Fruit fly (Drosophila melanogaster): Measurements from ENCODE around the gene Scr.

DNA sequence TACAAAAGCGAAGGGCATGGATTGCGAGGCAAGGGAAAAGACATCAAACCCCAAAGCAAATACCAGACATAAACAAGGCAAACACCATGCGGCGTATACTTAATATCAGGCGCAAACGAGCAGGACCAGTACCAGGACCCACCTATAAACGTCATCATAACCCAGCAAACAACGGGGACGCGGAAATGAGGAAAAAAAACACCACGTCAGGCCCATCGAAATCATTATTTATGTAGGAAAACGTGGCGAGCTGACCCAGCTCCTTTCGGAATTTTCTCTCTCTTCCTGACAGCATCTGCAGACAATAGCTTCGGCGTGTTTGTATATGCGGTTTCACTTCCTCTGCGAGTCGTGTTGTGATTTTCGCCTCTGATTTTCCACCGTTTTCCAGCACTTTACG lies 73.0 kb downstream of the Scr start:
- TF ChIP-seq tai (GFP tag; optimal IDR thresholded peaks at IDR 0.05): no peak
- no peak for TF ChIP-seq GATAd (GFP tag; optimal IDR thresholded peaks at IDR 0.05)
- no peak for TF ChIP-seq Abd-B (GFP tag; optimal IDR thresholded peaks at IDR 0.05)
- TF ChIP-seq foxo (GFP tag; optimal IDR thresholded peaks at IDR 0.05): no peak
- TF ChIP-seq dmrt93B (GFP tag; optimal IDR thresholded peaks at IDR 0.05): no peak
- TF ChIP-seq sv (GFP tag; optimal IDR thresholded peaks at IDR 0.05): no peak
- TF ChIP-seq Hr78 (GFP tag; optimal IDR thresholded peaks at IDR 0.05): no peak
